Fruit fly (Drosophila melanogaster): ENCODE results near the gene Syx16.

Gene Syx16

DNA sequence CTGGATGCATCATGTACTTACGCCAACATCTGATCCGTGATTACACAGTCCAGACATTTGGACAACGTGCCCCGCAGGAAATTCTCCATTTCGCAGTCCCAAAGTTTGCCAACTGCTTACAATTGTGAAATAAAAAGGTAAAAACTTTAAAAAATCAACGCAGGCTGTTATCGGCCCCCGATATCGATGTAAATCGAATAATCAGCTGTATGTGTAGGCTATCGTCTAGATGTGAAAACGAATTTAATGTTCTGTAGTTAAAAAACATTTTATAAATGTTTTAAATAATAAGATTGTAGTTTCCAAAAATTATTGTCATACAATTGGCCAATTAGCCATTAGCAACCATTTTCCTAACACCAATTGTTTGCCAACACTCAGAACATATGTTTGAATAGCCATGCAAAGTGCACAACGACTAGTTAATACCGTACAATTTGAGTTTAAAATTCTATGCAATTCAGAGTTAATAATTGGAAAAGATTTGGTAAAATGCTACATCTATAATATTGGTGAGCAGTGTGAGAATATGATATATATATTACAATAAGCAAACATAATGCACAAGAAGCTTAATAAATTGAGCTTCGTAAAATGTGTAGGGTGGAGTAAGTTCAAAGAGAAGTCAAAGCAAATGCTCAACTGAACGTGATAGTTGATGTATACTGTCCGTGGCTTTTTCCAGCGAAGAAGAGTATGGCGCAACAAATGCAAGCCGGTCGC is 36.1 kb upstream of the Syx16 start, which contains the start of the genes CG11710 and mal:
Gene CG11710 (minus strand): TSS at position 192 of the 723 bp plus-strand sequence.
Gene mal (plus strand): TSS at position 194 of the 723 bp plus-strand sequence.
- TF ChIP-seq Sp1 (GFP tag; optimal IDR thresholded peaks at IDR 0.05) (peak; percentile 80), N (GFP tag; optimal IDR thresholded peaks at IDR 0.05) (no peak), Hr78 (GFP tag; optimal IDR thresholded peaks at IDR 0.05) (no peak), dmrt93B (GFP tag; optimal IDR thresholded peaks at IDR 0.05) (peak; percentile 84), lola (GFP tag; optimal IDR thresholded peaks at IDR 0.05) (no peak), fru (GFP tag; optimal IDR thresholded peaks at IDR 0.05) (peak; percentile 87), br (GFP tag; optimal IDR thresholded peaks at IDR 0.05) (no peak), rgr (GFP tag; optimal IDR thresholded peaks at IDR 0.05) (peak; percentile 83), Myc (optimal IDR thresholded peaks at IDR 0.05) (no peak), CG32264 (GFP tag; optimal IDR thresholded peaks at IDR 0.05) (peak; percentile 76), brk (GFP tag; optimal IDR thresholded peaks at IDR 0.05) (no peak), OdsH (GFP tag; optimal IDR thresholded peaks at IDR 0.05) (peak; percentile 70), sv (GFP tag; optimal IDR thresholded peaks at IDR 0.05) (peak; percentile 20), Vsx2 (GFP tag; optimal IDR thresholded peaks at IDR 0.05; ENCODE audit: partially characterized antibody) (no peak), HLH106 (tag; optimal IDR thresholded peaks at IDR 0.05) (peak; percentile 91), CG9705 (GFP tag; optimal IDR thresholded peaks at IDR 0.05) (peak; percentile 89), Hr83 (GFP tag; optimal IDR thresholded peaks at IDR 0.05; ENCODE audit: poor library complexity, severe bottlenecking) (no peak), Jra (GFP tag; optimal IDR thresholded peaks at IDR 0.05) (peak; percentile 44), Rel (GFP tag; optimal IDR thresholded peaks at IDR 0.05) (no peak), Rel (tag; optimal IDR thresholded peaks at IDR 0.05) (peak; percentile 63), foxo (GFP tag; optimal IDR thresholded peaks at IDR 0.05) (peak; percentile 29 to 86), jim (GFP tag; optimal IDR thresholded peaks at IDR 0.05) (no peak), ey (GFP tag; optimal IDR thresholded peaks at IDR 0.05) (peak; percentile 82), dsf (GFP tag; optimal IDR thresholded peaks at IDR 0.05; ENCODE audit: borderline replicate concordance) (no peak), h (GFP tag; optimal IDR thresholded peaks at IDR 0.05) (peak; percentile 91), psq (GFP tag; optimal IDR thresholded peaks at IDR 0.05) (peak; percentile 65), sage (GFP tag; optimal IDR thresholded peaks at IDR 0.05) (no peak), pan (optimal IDR thresholded peaks at IDR 0.05) (no peak), woc (GFP tag; optimal IDR thresholded peaks at IDR 0.05) (peak; percentile 97)

DNA sequence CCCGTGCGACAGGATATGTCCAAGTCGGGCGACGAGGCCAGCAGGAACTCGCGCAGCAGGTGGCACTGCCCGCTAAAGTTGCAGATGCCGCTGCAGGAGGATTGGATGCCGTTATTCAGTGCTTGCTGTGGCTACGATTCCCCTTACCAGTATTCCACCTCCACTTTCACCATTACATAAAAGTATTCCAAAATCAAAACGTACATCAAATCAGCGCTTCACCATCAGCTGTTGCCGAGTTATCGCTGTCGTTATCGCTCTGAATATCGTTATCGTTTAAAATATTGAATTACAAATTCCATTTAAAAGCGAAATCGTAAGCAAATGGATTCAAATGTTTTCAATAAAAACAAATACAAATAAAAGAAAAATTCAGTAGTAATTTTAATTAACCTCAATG is 33.3 kb upstream of the Syx16 start, which contains the start of gene CG15456:
Gene CG15456 (minus strand): TSS at position 225 of the 400 bp plus-strand sequence.
- TF ChIP-seq Hr83 (GFP tag; optimal IDR thresholded peaks at IDR 0.05; ENCODE audit: poor library complexity, severe bottlenecking) (no peak), rgr (GFP tag; optimal IDR thresholded peaks at IDR 0.05) (peak; percentile 49)

DNA sequence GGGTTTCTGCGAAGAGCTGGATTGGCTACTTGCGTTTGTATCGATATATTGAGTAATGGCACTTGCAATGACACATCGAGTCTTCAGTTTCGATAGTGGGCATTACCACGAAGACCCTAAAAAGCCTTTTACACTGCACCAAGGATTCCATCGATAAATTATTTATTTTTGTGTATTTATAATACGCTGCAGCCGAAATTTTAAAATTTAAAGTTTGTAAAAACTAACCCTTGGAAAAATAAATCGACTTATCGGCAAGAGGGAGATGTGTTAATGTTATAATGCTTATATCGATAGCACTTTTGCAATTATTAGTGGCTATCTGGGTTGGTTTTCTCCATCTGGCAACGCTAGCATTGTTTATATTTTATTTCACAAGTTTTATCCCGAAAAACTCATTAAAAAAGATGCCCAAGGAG is 30.2 kb upstream of the Syx16 start, which contains the start of the genes Pp4-19C and cactin:
Gene Pp4-19C (minus strand): TSS at position 256 of the 419 bp plus-strand sequence.
Gene cactin (plus strand): TSS at position 323 of the 419 bp plus-strand sequence.
- TF ChIP-seq psq (GFP tag; optimal IDR thresholded peaks at IDR 0.05), result peak; percentile 12
- TF ChIP-seq Dfd (GFP tag; optimal IDR thresholded peaks at IDR 0.05), result no peak
- peak; percentile 40 for TF ChIP-seq rgr (GFP tag; optimal IDR thresholded peaks at IDR 0.05)
- TF ChIP-seq Hr78 (GFP tag; optimal IDR thresholded peaks at IDR 0.05), result no peak
- TF ChIP-seq pan (optimal IDR thresholded peaks at IDR 0.05), result no peak
- TF ChIP-seq GATAd (GFP tag; optimal IDR thresholded peaks at IDR 0.05), result no peak
- no peak for TF ChIP-seq dsf (GFP tag; optimal IDR thresholded peaks at IDR 0.05; ENCODE audit: borderline replicate concordance)
- TF ChIP-seq dl (GFP tag; optimal IDR thresholded peaks at IDR 0.05; ENCODE audit: insufficient read depth in 1 of 2, partially characterized antibody in 2 of 2), result no peak
- TF ChIP-seq foxo (GFP tag; optimal IDR thresholded peaks at IDR 0.05), result peak in 1 of 2 experiments; percentile 36
- TF ChIP-seq tai (GFP tag; optimal IDR thresholded peaks at IDR 0.05), result no peak
- no peak for TF ChIP-seq brk (GFP tag; optimal IDR thresholded peaks at IDR 0.05)
- TF ChIP-seq CrebA (GFP tag; optimal IDR thresholded peaks at IDR 0.05; ENCODE audit: borderline replicate concordance), result no peak
- TF ChIP-seq Myc (optimal IDR thresholded peaks at IDR 0.05), result no peak
- TF ChIP-seq CG32264 (GFP tag; optimal IDR thresholded peaks at IDR 0.05), result no peak
- TF ChIP-seq Hr83 (GFP tag; optimal IDR thresholded peaks at IDR 0.05; ENCODE audit: poor library complexity, severe bottlenecking), result no peak
- TF ChIP-seq h (GFP tag; optimal IDR thresholded peaks at IDR 0.05), result peak; percentile 47
- TF ChIP-seq ey (GFP tag; optimal IDR thresholded peaks at IDR 0.05), result peak; percentile 40
- no peak for TF ChIP-seq Rel (GFP tag; optimal IDR thresholded peaks at IDR 0.05)
- no peak for TF ChIP-seq Rel (tag; optimal IDR thresholded peaks at IDR 0.05)
- TF ChIP-seq br (GFP tag; optimal IDR thresholded peaks at IDR 0.05), result no peak
- TF ChIP-seq Jra (GFP tag; optimal IDR thresholded peaks at IDR 0.05), result no peak
- no peak for TF ChIP-seq Vsx2 (GFP tag; optimal IDR thresholded peaks at IDR 0.05; ENCODE audit: partially characterized antibody)

All from whole organism, wandering third instar larva.